Fruit fly (Drosophila melanogaster) whole organism, embryonic: ENCODE results near the gene CG14995.

Experiments
- CG10543 ChIP-seq: fragments of 200-800 bp; sonication (Bioruptor generic); optimal IDR thresholded peaks from 3 replicates; lab custom pipeline; 2017; ENCODE audit warnings: missing biosample characterization, mild to moderate bottlenecking, missing genetic modification characterization, moderate library complexity
- CG1233 ChIP-seq: fragments of 200-800 bp; sonication (Bioruptor generic); optimal IDR thresholded peaks from 4 replicates; lab custom pipeline; 2018; ENCODE audit warnings: missing biosample characterization, mild to moderate bottlenecking, missing genetic modification characterization
- CG14965 ChIP-seq: fragments of 200-800 bp; sonication (Bioruptor generic); optimal IDR thresholded peaks from 2 replicates; lab custom pipeline; 2016; ENCODE audit warnings: missing biosample characterization, missing genetic modification characterization, borderline replicate concordance
- CG15514 ChIP-seq: fragments of 200-800 bp; sonication (Bioruptor generic); optimal IDR thresholded peaks from 3 replicates; lab custom pipeline; 2017; ENCODE audit warnings: missing biosample characterization, missing genetic modification characterization, mild to moderate bottlenecking, moderate library complexity, missing genetic modification reagents
- CG1602 ChIP-seq: fragments of 200-800 bp; sonication (Bioruptor generic); optimal IDR thresholded peaks from 3 replicates; lab custom pipeline; 2016; ENCODE audit warnings: missing biosample characterization, missing genetic modification characterization
- CG30431 ChIP-seq: fragments of 200-800 bp; sonication (Bioruptor generic); optimal IDR thresholded peaks from 2 replicates; lab custom pipeline; 2017; ENCODE audit warnings: missing biosample characterization, missing genetic modification characterization
- CG34376 ChIP-seq: fragments of 200-800 bp; sonication (Bioruptor generic); optimal IDR thresholded peaks from 2 replicates; lab custom pipeline; 2018; ENCODE audit warnings: missing biosample characterization, mild to moderate bottlenecking, missing genetic modification characterization
- CG4707 ChIP-seq: fragments of 200-800 bp; sonication (Bioruptor generic); optimal IDR thresholded peaks from 2 replicates; lab custom pipeline; 2018; ENCODE audit warnings: missing biosample characterization, mild to moderate bottlenecking, missing genetic modification characterization, moderate library complexity
- CG6272 ChIP-seq: fragments of 200-800 bp; sonication (Bioruptor generic); IDR thresholded peaks from 2 replicates; pipeline ENCODE4 v1.3.6; 2022; ENCODE audit warnings: missing biosample characterization, missing genetic modification characterization
- CG7372 ChIP-seq: fragments of 200-800 bp; sonication (Bioruptor generic); IDR thresholded peaks from 2 replicates; pipeline ENCODE4 v1.3.6; 2022; ENCODE audit warnings: missing biosample characterization, missing genetic modification characterization
- CG8478 ChIP-seq: fragments of >200 bp; optimal IDR thresholded peaks from 2 replicates; lab custom pipeline; 2018
- CrebB ChIP-seq: fragments of 200-800 bp; sonication (Bioruptor generic); optimal IDR thresholded peaks from 3 replicates; lab custom pipeline; 2018; ENCODE audit warnings: missing biosample characterization, mild to moderate bottlenecking, missing genetic modification characterization
- Deaf1 ChIP-seq: fragments of 200-800 bp; optimal IDR thresholded peaks from 3 replicates; lab custom pipeline; 2019; ENCODE audit warnings: missing biosample characterization, mild to moderate bottlenecking, missing genetic modification characterization, moderate library complexity
- Drgx ChIP-seq: fragments of 200-800 bp; sonication (Bioruptor generic); IDR thresholded peaks from 2 replicates; pipeline ENCODE4 v1.3.6; 2022; ENCODE audit warnings: missing biosample characterization, missing genetic modification characterization
- Hsf ChIP-seq: fragments of 200-800 bp; sonication (Bioruptor generic); optimal IDR thresholded peaks from 3 replicates; lab custom pipeline; 2016; ENCODE audit warnings: missing biosample characterization, missing genetic modification characterization
- Lhr ChIP-seq: fragments of 200-800 bp; sonication (Bioruptor generic); optimal IDR thresholded peaks from 3 replicates; lab custom pipeline; 2017; ENCODE audit warnings: mild to moderate bottlenecking, missing biosample characterization, missing genetic modification reagents, missing genetic modification characterization
- Lim3 ChIP-seq: fragments of 200-800 bp; sonication (Bioruptor generic); IDR thresholded peaks from 2 replicates; pipeline ENCODE4 v1.3.6; 2022; ENCODE audit warnings: missing biosample characterization, missing genetic modification characterization
- MBD-R2 ChIP-seq: fragments of 200-800 bp; sonication (Bioruptor generic); IDR thresholded peaks from 2 replicates; pipeline ENCODE4 v1.3.6; 2022; ENCODE audit warnings: missing biosample characterization, missing genetic modification characterization
- Med ChIP-seq: fragments of 200-800 bp; sonication (Bioruptor generic); peaks from one replicate; lab custom pipeline; 2016; ENCODE audit warnings: missing biosample characterization, missing genetic modification characterization, mild to moderate bottlenecking, inconsistent platforms, moderate library complexity
- Meics ChIP-seq: fragments of 200-800 bp; sonication (Bioruptor generic); optimal IDR thresholded peaks from 2 replicates; lab custom pipeline; 2017; ENCODE audit warnings: missing biosample characterization, mild to moderate bottlenecking, missing genetic modification characterization
- Mrtf ChIP-seq: fragments of 200-800 bp; sonication (Bioruptor generic); IDR thresholded peaks from 3 replicates; pipeline ENCODE4 v1.3.6; 2022; ENCODE audit warnings: missing biosample characterization, missing genetic modification characterization
- NC2β ChIP-seq: fragments of 200-800 bp; sonication (Bioruptor generic); optimal IDR thresholded peaks from 2 replicates; lab custom pipeline; 2016; ENCODE audit warnings: missing biosample characterization, missing genetic modification characterization
- NFAT ChIP-seq: fragments of 200-800 bp; sonication (Bioruptor generic); IDR thresholded peaks from 2 replicates; pipeline ENCODE4 v1.3.6; 2022; ENCODE audit warnings: missing biosample characterization, missing genetic modification characterization
- bsh ChIP-seq, 2 experiments: fragments of 200-800 bp; sonication (Bioruptor generic); optimal IDR thresholded peaks; 2 replicates each; lab custom pipeline; 2017 to 2018; ENCODE audit warnings: mild to moderate bottlenecking in 2 of 2, missing biosample characterization in 2 of 2, missing genetic modification characterization in 2 of 2, moderate library complexity in 1 of 2
- cg ChIP-seq: fragments of 200-800 bp; sonication (Bioruptor generic); optimal IDR thresholded peaks from 3 replicates; lab custom pipeline; 2019; ENCODE audit warnings: missing biosample characterization, mild to moderate bottlenecking, missing genetic modification characterization, moderate library complexity
- ci ChIP-seq: fragments of 200-800 bp; sonication (Bioruptor generic); IDR thresholded peaks from 3 replicates; pipeline ENCODE4 v1.3.6; 2022; ENCODE audit warnings: missing biosample characterization, missing genetic modification characterization
- crol ChIP-seq: fragments of 200-800 bp; sonication (Bioruptor generic); IDR thresholded peaks from 2 replicates; pipeline ENCODE4 v1.3.6; 2022; ENCODE audit warnings: missing biosample characterization, missing genetic modification characterization
- dmrt11E ChIP-seq: fragments of 200-800 bp; sonication (Bioruptor generic); optimal IDR thresholded peaks from 3 replicates; lab custom pipeline; 2018; ENCODE audit warnings: missing biosample characterization, mild to moderate bottlenecking, missing genetic modification characterization, moderate library complexity
- fd102C ChIP-seq: fragments of 200-800 bp; sonication (Bioruptor generic); optimal IDR thresholded peaks from 2 replicates; lab custom pipeline; 2018; ENCODE audit warnings: missing biosample characterization, mild to moderate bottlenecking, missing genetic modification characterization, moderate library complexity
- grn ChIP-seq: fragments of 200-800 bp; sonication (Bioruptor generic); optimal IDR thresholded peaks from 3 replicates; lab custom pipeline; 2017; ENCODE audit warnings: missing biosample characterization, missing genetic modification characterization
- knrl ChIP-seq: fragments of 200-800 bp; sonication (Bioruptor generic); IDR thresholded peaks from 3 replicates; pipeline ENCODE4 v1.3.6; 2022; ENCODE audit warnings: missing biosample characterization, missing genetic modification characterization; ENCODE audit not compliant: partially characterized antibody
- mld ChIP-seq: fragments of 200-800 bp; sonication (Bioruptor generic); IDR thresholded peaks from 3 replicates; pipeline ENCODE4 v1.3.6; 2022; ENCODE audit warnings: missing biosample characterization, missing genetic modification characterization; ENCODE audit not compliant: partially characterized antibody
- pho ChIP-seq: fragments of 200-800 bp; sonication (Bioruptor generic); optimal IDR thresholded peaks from 2 replicates; lab custom pipeline; 2016; ENCODE audit warnings: missing biosample characterization, missing genetic modification characterization
- sima ChIP-seq: fragments of 200-800 bp; sonication (Bioruptor generic); optimal IDR thresholded peaks from 2 replicates; lab custom pipeline; 2016; ENCODE audit warnings: missing biosample characterization, missing genetic modification characterization
- sqz ChIP-seq: fragments of 200-800 bp; sonication (Bioruptor generic); optimal IDR thresholded peaks from 3 replicates; lab custom pipeline; 2018; ENCODE audit warnings: missing biosample characterization, mild to moderate bottlenecking, missing genetic modification characterization
- stwl ChIP-seq: fragments of 200-800 bp; sonication (Bioruptor generic); optimal IDR thresholded peaks from 3 replicates; lab custom pipeline; 2018; ENCODE audit warnings: missing biosample characterization, mild to moderate bottlenecking, missing genetic modification characterization, moderate library complexity
- sug ChIP-seq: fragments of 200-800 bp; optimal IDR thresholded peaks from 2 replicates; lab custom pipeline; 2019; ENCODE audit warnings: missing biosample characterization, mild to moderate bottlenecking, missing genetic modification characterization, moderate library complexity
- tin ChIP-seq: fragments of 200-800 bp; sonication (Bioruptor generic); optimal IDR thresholded peaks from 3 replicates; lab custom pipeline; 2016; ENCODE audit warnings: missing biosample characterization, missing genetic modification characterization
- twi ChIP-seq: fragments of 200-800 bp; optimal IDR thresholded peaks from 2 replicates; lab custom pipeline; 2019; ENCODE audit warnings: missing biosample characterization, mild to moderate bottlenecking, missing genetic modification characterization, moderate library complexity
- vfl ChIP-seq: fragments of 200-800 bp; sonication (Bioruptor generic); optimal IDR thresholded peaks from 2 replicates; lab custom pipeline; 2016; ENCODE audit warnings: missing biosample characterization, missing genetic modification characterization

Gene CG14995

dm6 chr3L:4069069-4069468 lies 34.0 kb downstream of the CG14995 start, which contains the start of gene CG32259:
Gene CG32259, plus strand, starts transcription at chr3L:4069369.
- no peak for TF ChIP-seq CG6272 (GFP tag; lab: Robert Waterston, UW)
- TF ChIP-seq stwl (tag; lab: Kevin White, UChicago) = peak; percentile 84
- TF ChIP-seq, all 482 proteins: peak for 1

- peak; percentile 33 for TF ChIP-seq grn
- peak; percentile 63 for TF ChIP-seq Med
- TF ChIP-seq CG10543 (GFP tag; lab: Kevin White, UChicago) = peak; percentile 24
- TF ChIP-seq ci (GFP tag; lab: Robert Waterston, UW) = 0 out of 3 replicates have a peak, but pooled peaks have one; percentile 17
- TF ChIP-seq sqz (GFP tag; lab: Kevin White, UChicago) = no peak
- peak; percentile 70 for TF ChIP-seq CG34376 (GFP tag; lab: Kevin White, UChicago)
- TF ChIP-seq Deaf1 (tag; lab: Kevin White, UChicago) = peak; percentile 58
- TF ChIP-seq Meics (GFP tag; lab: Kevin White, UChicago) = no peak
- no peak for TF ChIP-seq Lim3 (GFP tag; lab: Robert Waterston, UW)
- TF ChIP-seq Drgx (GFP tag; lab: Robert Waterston, UW) = peak; percentile 35; the same call in 1 of the 2 replicates
- no peak for TF ChIP-seq mld (GFP tag; lab: Robert Waterston, UW)
- TF ChIP-seq dmrt11E (tag; lab: Kevin White, UChicago) = no peak
- TF ChIP-seq MBD-R2 (GFP tag; lab: Robert Waterston, UW) = no peak
- no peak for TF ChIP-seq CG1602
- no peak for TF ChIP-seq vfl
- TF ChIP-seq CG14965 (GFP tag; lab: Kevin White, UChicago) = no peak
- no peak for TF ChIP-seq bsh (GFP tag; optimal IDR thresholded peaks at IDR 0.05; lab: Kevin White, UChicago)
- 0 out of 2 replicates have a peak, but pooled peaks have one; percentile 20 for TF ChIP-seq NFAT (GFP tag; lab: Robert Waterston, UW)
- TF ChIP-seq Mrtf (GFP tag; lab: Robert Waterston, UW) = no peak
- TF ChIP-seq CG8478 = no peak
- TF ChIP-seq CrebB (tag; lab: Kevin White, UChicago) = no peak
- no peak for TF ChIP-seq CG1233
- TF ChIP-seq CG4707 (GFP tag; lab: Kevin White, UChicago) = no peak
- TF ChIP-seq sug = peak; percentile 33
- TF ChIP-seq cg (GFP tag; lab: Kevin White, UChicago) = no peak
- TF ChIP-seq CG15514 (GFP tag; lab: Kevin White, UChicago) = no peak
- no peak for TF ChIP-seq NC2β (GFP tag; lab: Kevin White, UChicago)
- no peak for TF ChIP-seq CG30431 (GFP tag; lab: Kevin White, UChicago)
- peak; percentile 73 for TF ChIP-seq crol (GFP tag; lab: Robert Waterston, UW)
- no peak for TF ChIP-seq twi (tag; lab: Kevin White, UChicago)
- no peak for TF ChIP-seq pho
- TF ChIP-seq tin (GFP tag; lab: Kevin White, UChicago) = no peak
- no peak for TF ChIP-seq knrl
- no peak for TF ChIP-seq sima
- TF ChIP-seq fd102C (GFP tag; lab: Kevin White, UChicago) = no peak
- TF ChIP-seq CG7372 (GFP tag; lab: Robert Waterston, UW) = no peak
- no peak for TF ChIP-seq Lhr
- TF ChIP-seq Hsf (GFP tag; lab: Kevin White, UChicago) = no peak
Observed at dm6 chr3L:4068368-4068767, 34.7 kb downstream of the CG14995 start.
